Worm (Caenorhabditis elegans): ENCODE measurements around the gene acy-4.

ce11 chrV:5596391-5597030 lies 34.2 kb downstream of the acy-4 start, which contains the start of gene zhit-1:
- TF ChIP-seq ama-1 (optimal IDR thresholded peaks at IDR 0.05) (no peak), fos-1 (tag; optimal IDR thresholded peaks at IDR 0.05) (no peak), nhr-11 (tag; optimal IDR thresholded peaks at IDR 0.05) (no peak), lin-13 (GFP tag; optimal IDR thresholded peaks at IDR 0.05) (peak; percentile 11), unc-62 (GFP tag; optimal IDR thresholded peaks at IDR 0.05) (no peak)

All from whole organism, L2 larva.